Fruit fly (Drosophila melanogaster): ENCODE results near the gene Ilp8.

Gene Ilp8

dm6 chr3L:17009715-17010491 is 22.0 kb downstream of the Ilp8 start (continued):
- TF ChIP-seq Mes4 (GFP tag; optimal IDR thresholded peaks at IDR 0.05) (no peak), grau (tag; optimal IDR thresholded peaks at IDR 0.05) (peak; percentile 49), CG13624 (GFP tag; optimal IDR thresholded peaks at IDR 0.05) (no peak), row (GFP tag; IDR thresholded peaks at IDR 0.05) (peak; percentile 54; the same call in 2 of the 3 replicates), CG5245 (GFP tag; optimal IDR thresholded peaks at IDR 0.05) (no peak), CG10209 (GFP tag; optimal IDR thresholded peaks at IDR 0.05) (peak; percentile 54), lola (GFP tag; optimal IDR thresholded peaks at IDR 0.05) (no peak), Vsx1 (GFP tag; optimal IDR thresholded peaks at IDR 0.05) (peak; percentile 73), nmo (GFP tag; optimal IDR thresholded peaks at IDR 0.05) (peak; percentile 26), cad (GFP tag; optimal IDR thresholded peaks at IDR 0.05) (no peak), ewg (GFP tag; optimal IDR thresholded peaks at IDR 0.05) (no peak), HLH54F (GFP tag; optimal IDR thresholded peaks at IDR 0.05) (peak; percentile 54), CG17568 (GFP tag; optimal IDR thresholded peaks at IDR 0.05) (peak; percentile 52), NfI (GFP tag; optimal IDR thresholded peaks at IDR 0.05) (peak; percentile 27), Dref (GFP tag; IDR thresholded peaks at IDR 0.05) (0 out of 2 replicates have a peak, but pooled peaks have one; percentile 24), CG2199 (GFP tag; IDR thresholded peaks at IDR 0.05) (peak; percentile 72; the same call in 1 of the 3 replicates), lilli (GFP tag; optimal IDR thresholded peaks at IDR 0.05) (peak; percentile 57), Ravus (GFP tag; IDR thresholded peaks at IDR 0.05) (no peak; the same call in 1 of the 2 replicates), disco-r (GFP tag; optimal IDR thresholded peaks at IDR 0.05) (no peak), CG7987 (GFP tag; optimal IDR thresholded peaks at IDR 0.05) (peak; percentile 82), ind (GFP tag; optimal IDR thresholded peaks at IDR 0.05) (no peak), pho (GFP tag; optimal IDR thresholded peaks at IDR 0.05) (peak; percentile 26), en (GFP tag; optimal IDR thresholded peaks at IDR 0.05) (no peak), CG2129 (GFP tag; IDR thresholded peaks at IDR 0.05; ENCODE audit: partially characterized antibody) (no peak), twi (tag; optimal IDR thresholded peaks at IDR 0.05) (peak; percentile 27), Awh (GFP tag; IDR thresholded peaks at IDR 0.05) (0 out of 2 replicates have a peak, but pooled peaks have one; percentile 26), CG6689 (GFP tag; IDR thresholded peaks at IDR 0.05) (no peak), CG3838 (GFP tag; optimal IDR thresholded peaks at IDR 0.05) (no peak), vnd (GFP tag; IDR thresholded peaks at IDR 0.05; ENCODE audit: partially characterized antibody) (no peak), so (GFP tag; IDR thresholded peaks at IDR 0.05) (no peak), gcm (GFP tag; optimal IDR thresholded peaks at IDR 0.05) (no peak), CG10274 (GFP tag; optimal IDR thresholded peaks at IDR 0.05) (no peak), CG13894 (tag; optimal IDR thresholded peaks at IDR 0.05) (peak; percentile 87), Dp (GFP tag; optimal IDR thresholded peaks at IDR 0.05) (peak; percentile 15), Elba2 (GFP tag; optimal IDR thresholded peaks at IDR 0.05) (no peak), slou (GFP tag; optimal IDR thresholded peaks at IDR 0.05) (no peak), mld (GFP tag; IDR thresholded peaks at IDR 0.05; ENCODE audit: partially characterized antibody) (no peak), CG1602 (GFP tag; optimal IDR thresholded peaks at IDR 0.05) (peak; percentile 18), Med (GFP tag) (peak; percentile 87), Ets65A (GFP tag) (peak; percentile 91), CG31388 (GFP tag; optimal IDR thresholded peaks at IDR 0.05) (no peak), caup (GFP tag; optimal IDR thresholded peaks at IDR 0.05; ENCODE audit: severe bottlenecking) (peak; percentile 33), NC2β (GFP tag; optimal IDR thresholded peaks at IDR 0.05) (no peak), rib (GFP tag; IDR thresholded peaks at IDR 0.05) (peak; percentile 93), CG11456 (GFP tag; IDR thresholded peaks at IDR 0.05) (no peak), CG8359 (GFP tag; optimal IDR thresholded peaks at IDR 0.05; ENCODE audit: borderline replicate concordance) (no peak), Nf-YA (GFP tag; IDR thresholded peaks at IDR 0.05) (no peak), bsh (GFP tag; optimal IDR thresholded peaks at IDR 0.05) (peak in 1 of 2 experiments; percentile 8), CG6854 (GFP tag; optimal IDR thresholded peaks at IDR 0.05) (peak; percentile 56)
